Fruit fly (Drosophila melanogaster) whole organism, prepupa: ENCODE results near the gene ppan.
A peak's percentile ranks its signal among the peaks of the same experiment; 100 is the strongest.

Source experiments
- CG10631 ChIP-seq: fragments of 200-800 bp; sonication (Bioruptor generic); optimal IDR thresholded peaks from 2 replicates; lab custom pipeline; 2016; ENCODE audit warnings: missing biosample characterization, missing genetic modification characterization
- CG11294 ChIP-seq: fragments of 200-800 bp; sonication (Bioruptor generic); IDR thresholded peaks from 2 replicates; pipeline ENCODE4 v1.3.6; 2022; ENCODE audit warnings: missing biosample characterization, missing genetic modification characterization
- CG11762 ChIP-seq: fragments of 200-800 bp; sonication (Bioruptor generic); optimal IDR thresholded peaks from 3 replicates; lab custom pipeline; 2016; ENCODE audit warnings: missing biosample characterization, missing genetic modification characterization; ENCODE audit not compliant: insufficient read depth
- CG1621 ChIP-seq: fragments of 200-800 bp; sonication (Bioruptor generic); optimal IDR thresholded peaks from 3 replicates; lab custom pipeline; 2018; ENCODE audit warnings: missing biosample characterization, mild to moderate bottlenecking, missing genetic modification characterization
- CG31627 ChIP-seq: fragments of 200-800 bp; sonication (Bioruptor generic); optimal IDR thresholded peaks from 3 replicates; lab custom pipeline; 2016; ENCODE audit warnings: missing biosample characterization, missing genetic modification characterization
- CG32006 ChIP-seq: fragments of 200-800 bp; sonication (Bioruptor generic); optimal IDR thresholded peaks from 3 replicates; lab custom pipeline; 2017; ENCODE audit warnings: missing biosample characterization, mild to moderate bottlenecking, missing genetic modification characterization
- CG4318 ChIP-seq: fragments of 200-800 bp; sonication (Bioruptor generic); optimal IDR thresholded peaks from 3 replicates; lab custom pipeline; 2017; ENCODE audit warnings: missing biosample characterization, mild to moderate bottlenecking, missing genetic modification characterization
- CG6163 ChIP-seq: fragments of 200-800 bp; sonication (Bioruptor generic); IDR thresholded peaks from 3 replicates; pipeline ENCODE4 v1.3.6; 2022; ENCODE audit warnings: missing biosample characterization, missing genetic modification characterization
- CG6792 ChIP-seq: fragments of 200-800 bp; sonication (Bioruptor generic); optimal IDR thresholded peaks from 3 replicates; lab custom pipeline; 2016; ENCODE audit warnings: missing biosample characterization, missing genetic modification characterization
- CG6808 ChIP-seq: fragments of 200-800 bp; sonication (Bioruptor generic); optimal IDR thresholded peaks from 3 replicates; lab custom pipeline; 2017; ENCODE audit warnings: missing biosample characterization, missing genetic modification characterization, mild to moderate bottlenecking, moderate library complexity, missing genetic modification reagents
- CG6854 ChIP-seq: fragments of 200-800 bp; sonication (Bioruptor generic); optimal IDR thresholded peaks from 2 replicates; lab custom pipeline; 2017; ENCODE audit warnings: missing biosample characterization, mild to moderate bottlenecking, missing genetic modification characterization
- CG8119 ChIP-seq: fragments of 200-800 bp; sonication (Bioruptor generic); IDR thresholded peaks from 3 replicates; pipeline ENCODE4 v1.3.6; 2022; ENCODE audit warnings: missing biosample characterization, missing genetic modification characterization
- CG8319 ChIP-seq: fragments of 200-800 bp; sonication (Bioruptor generic); optimal IDR thresholded peaks from 3 replicates; lab custom pipeline; 2016; ENCODE audit warnings: missing biosample characterization, missing genetic modification characterization
- CG9139 ChIP-seq: fragments of 200-800 bp; sonication (Bioruptor generic); optimal IDR thresholded peaks from 3 replicates; lab custom pipeline; 2017; ENCODE audit warnings: missing biosample characterization, mild to moderate bottlenecking, missing genetic modification characterization
- Eip75B ChIP-seq: fragments of 200-800 bp; sonication (Bioruptor generic); optimal IDR thresholded peaks from 3 replicates; lab custom pipeline; 2016; ENCODE audit warnings: missing biosample characterization, missing genetic modification characterization
- Eip78C ChIP-seq: fragments of 200-800 bp; sonication (Bioruptor generic); peaks from one replicate; lab custom pipeline; 2016; ENCODE audit warnings: missing biosample characterization, missing genetic modification characterization
- Eip93F ChIP-seq: fragments of 200-800 bp; sonication (Bioruptor generic); optimal IDR thresholded peaks from 2 replicates; lab custom pipeline; 2016; ENCODE audit warnings: missing biosample characterization, mild to moderate bottlenecking, missing genetic modification characterization
- Ets21C ChIP-seq: fragments of 200-800 bp; sonication (Bioruptor generic); optimal IDR thresholded peaks from 3 replicates; lab custom pipeline; 2016; ENCODE audit warnings: missing biosample characterization, missing genetic modification characterization
- Ets96B ChIP-seq: fragments of 200-800 bp; optimal IDR thresholded peaks from 2 replicates; lab custom pipeline; 2019; ENCODE audit warnings: missing biosample characterization, mild to moderate bottlenecking, missing genetic modification characterization, moderate library complexity
- Gug ChIP-seq: fragments of 200-800 bp; sonication (Bioruptor generic); IDR thresholded peaks from 2 replicates; pipeline ENCODE4 v1.3.6; 2022; ENCODE audit warnings: missing biosample characterization, missing genetic modification characterization
- Hr38 ChIP-seq: sonication (Bioruptor generic); optimal IDR thresholded peaks from 2 replicates; lab custom pipeline; 2016; ENCODE audit warnings: missing biosample characterization, missing genetic modification characterization
- Hr39 ChIP-seq: fragments of 200-800 bp; sonication (Bioruptor generic); optimal IDR thresholded peaks from 2 replicates; lab custom pipeline; 2016; ENCODE audit warnings: missing biosample characterization, missing genetic modification characterization
- Lpt ChIP-seq: fragments of 200-800 bp; sonication (Bioruptor generic); optimal IDR thresholded peaks from 3 replicates; lab custom pipeline; 2016; ENCODE audit warnings: missing biosample characterization, missing genetic modification characterization
- Met ChIP-seq: fragments of 200-800 bp; sonication (Bioruptor generic); optimal IDR thresholded peaks from 3 replicates; lab custom pipeline; 2016; ENCODE audit warnings: missing biosample characterization, missing genetic modification characterization
- OdsH ChIP-seq: fragments of 200-800 bp; sonication (Bioruptor generic); optimal IDR thresholded peaks from 3 replicates; lab custom pipeline; 2016; ENCODE audit warnings: missing biosample characterization, missing genetic modification characterization
- Smox ChIP-seq: fragments of 200-800 bp; sonication (Bioruptor generic); optimal IDR thresholded peaks from 3 replicates; lab custom pipeline; 2016; ENCODE audit warnings: missing biosample characterization, missing genetic modification characterization
- Sox102F ChIP-seq: fragments of 200-800 bp; sonication (Bioruptor generic); optimal IDR thresholded peaks from 2 replicates; lab custom pipeline; 2016; ENCODE audit warnings: missing biosample characterization, mild to moderate bottlenecking, missing genetic modification characterization
- Sox14 ChIP-seq: fragments of 200-800 bp; sonication (Bioruptor generic); optimal IDR thresholded peaks from 3 replicates; lab custom pipeline; 2016; ENCODE audit warnings: missing biosample characterization, missing genetic modification characterization
- Sox15 ChIP-seq: fragments of 200-800 bp; sonication (Bioruptor generic); optimal IDR thresholded peaks from 3 replicates; lab custom pipeline; 2016; ENCODE audit warnings: missing biosample characterization, missing genetic modification characterization
- acj6 ChIP-seq: fragments of 200-800 bp; sonication (Bioruptor generic); optimal IDR thresholded peaks from 3 replicates; lab custom pipeline; 2016; ENCODE audit warnings: missing biosample characterization, missing genetic modification characterization
- cyc ChIP-seq: fragments of 200-800 bp; sonication (Bioruptor generic); optimal IDR thresholded peaks from 3 replicates; lab custom pipeline; 2016; ENCODE audit warnings: missing biosample characterization, missing genetic modification characterization
- dac ChIP-seq: fragments of 200-800 bp; sonication (Bioruptor generic); optimal IDR thresholded peaks from 2 replicates; lab custom pipeline; 2017; ENCODE audit warnings: missing biosample characterization, mild to moderate bottlenecking, missing genetic modification characterization
- dsx ChIP-seq: fragments of 200-800 bp; optimal IDR thresholded peaks from 3 replicates; lab custom pipeline; 2019; ENCODE audit warnings: missing biosample characterization, mild to moderate bottlenecking, missing genetic modification characterization, moderate library complexity; ENCODE audit not compliant: poor library complexity, severe bottlenecking
- eg ChIP-seq: fragments of 200-800 bp; sonication (Bioruptor generic); IDR thresholded peaks from 3 replicates; pipeline ENCODE4 v1.3.6; 2022; ENCODE audit warnings: missing biosample characterization, missing genetic modification characterization
- esn ChIP-seq: fragments of 200-800 bp; sonication (Bioruptor generic); optimal IDR thresholded peaks from 2 replicates; lab custom pipeline; 2016; ENCODE audit warnings: missing biosample characterization, mild to moderate bottlenecking, missing genetic modification characterization, moderate library complexity
- fd59A ChIP-seq: fragments of 200-800 bp; sonication (Bioruptor generic); optimal IDR thresholded peaks from 2 replicates; lab custom pipeline; 2017; ENCODE audit warnings: missing biosample characterization, mild to moderate bottlenecking, missing genetic modification characterization, missing genetic modification reagents
- fd85E ChIP-seq: fragments of 200-800 bp; sonication (Bioruptor generic); optimal IDR thresholded peaks from 3 replicates; lab custom pipeline; 2016; ENCODE audit warnings: missing biosample characterization, missing genetic modification characterization
- fkh ChIP-seq: fragments of 200-800 bp; sonication (Bioruptor generic); optimal IDR thresholded peaks from 3 replicates; lab custom pipeline; 2017; ENCODE audit warnings: missing biosample characterization, mild to moderate bottlenecking, missing genetic modification characterization, moderate library complexity
- lz ChIP-seq: fragments of 200-800 bp; sonication (Bioruptor generic); optimal IDR thresholded peaks from 3 replicates; lab custom pipeline; 2016; ENCODE audit warnings: missing biosample characterization, missing genetic modification characterization
- net ChIP-seq: fragments of 200-800 bp; sonication (Bioruptor generic); optimal IDR thresholded peaks from 3 replicates; lab custom pipeline; 2016; ENCODE audit warnings: missing biosample characterization, missing genetic modification characterization
- salr ChIP-seq, 2 experiments: fragments of 200-800 bp; sonication (Bioruptor generic); optimal IDR thresholded peaks; 3 replicates each; lab custom pipeline; 2016 to 2018; ENCODE audit warnings: missing biosample characterization in 2 of 2, missing genetic modification characterization in 2 of 2, mild to moderate bottlenecking in 1 of 2
- spab ChIP-seq: fragments of 200-800 bp; sonication (Bioruptor generic); optimal IDR thresholded peaks from 2 replicates; lab custom pipeline; 2017; ENCODE audit warnings: missing biosample characterization, mild to moderate bottlenecking, missing genetic modification characterization, missing genetic modification reagents
- ss ChIP-seq, 2 experiments: fragments of 200-800 bp; sonication (Bioruptor generic); optimal IDR thresholded peaks; 2 replicates in 1 of 2; 3 replicates in 1 of 2; lab custom pipeline; 2017 to 2018; ENCODE audit warnings: mild to moderate bottlenecking in 2 of 2, missing biosample characterization in 2 of 2, missing genetic modification characterization in 2 of 2, moderate library complexity in 1 of 2
- svp ChIP-seq: fragments of 200-800 bp; sonication (Bioruptor generic); peaks from one replicate; lab custom pipeline; 2016; ENCODE audit warnings: missing biosample characterization, missing genetic modification characterization
- vri ChIP-seq: fragments of 200-800 bp; sonication (Bioruptor generic); optimal IDR thresholded peaks from 3 replicates; lab custom pipeline; 2016; ENCODE audit warnings: missing biosample characterization, mild to moderate bottlenecking, missing genetic modification characterization

ppan gene

dm6 chr3R:21097631-21098117 lies 18.4 kb upstream of the ppan start, which contains the start of gene RhoGAP93B (continued):
- TF ChIP-seq OdsH (GFP tag; lab: Kevin White, UChicago) (peak; percentile 72), Hr38 (GFP tag; lab: Kevin White, UChicago) (no peak), dac (GFP tag; lab: Kevin White, UChicago) (peak; percentile 62), svp (GFP tag; lab: Kevin White, UChicago) (peak; percentile 92), CG31627 (peak; percentile 82), vri (GFP tag; lab: Kevin White, UChicago) (no peak), fd85E (no peak), Hr39 (GFP tag; lab: Kevin White, UChicago) (peak; percentile 82), spab (GFP tag; lab: Kevin White, UChicago) (no peak), CG9139 (GFP tag; lab: Kevin White, UChicago) (no peak), eg (GFP tag; lab: Robert Waterston, UW) (peak; percentile 88), Eip75B (GFP tag; lab: Kevin White, UChicago) (no peak), Sox14 (GFP tag; lab: Kevin White, UChicago) (peak; percentile 88), CG32006 (GFP tag; lab: Kevin White, UChicago) (peak; percentile 84), net (GFP tag; lab: Kevin White, UChicago) (peak; percentile 37), lz (GFP tag; lab: Kevin White, UChicago) (peak; percentile 84), ss (GFP tag; optimal IDR thresholded peaks at IDR 0.05; lab: Kevin White, UChicago) (peak in 1 of 2 experiments; percentile 71), salr (GFP tag; optimal IDR thresholded peaks at IDR 0.05; lab: Kevin White, UChicago) (peak; percentile 49 to 56), fkh (GFP tag; lab: Kevin White, UChicago) (peak; percentile 95)

- TF ChIP-seq CG6792 (peak; percentile 34), vri (GFP tag; lab: Kevin White, UChicago) (no peak), Eip75B (GFP tag; lab: Kevin White, UChicago) (no peak), Hr39 (GFP tag; lab: Kevin White, UChicago) (peak; percentile 70), Gug (no peak), CG6854 (GFP tag; lab: Kevin White, UChicago) (no peak), Ets96B (no peak), dac (GFP tag; lab: Kevin White, UChicago) (no peak), Hr38 (GFP tag; lab: Kevin White, UChicago) (no peak), svp (GFP tag; lab: Kevin White, UChicago) (peak; percentile 89), CG1621 (tag; lab: Kevin White, UChicago) (no peak), CG8119 (GFP tag; lab: Robert Waterston, UW) (no peak), Eip93F (peak; percentile 35), CG11762 (GFP tag; lab: Kevin White, UChicago) (no peak), salr (GFP tag; optimal IDR thresholded peaks at IDR 0.05; lab: Kevin White, UChicago) (no peak), spab (GFP tag; lab: Kevin White, UChicago) (no peak), esn (GFP tag; lab: Kevin White, UChicago) (peak; percentile 64), cyc (GFP tag; lab: Kevin White, UChicago) (peak; percentile 50), Smox (no peak), fd85E (no peak), acj6 (GFP tag; lab: Kevin White, UChicago) (peak; percentile 47), CG32006 (GFP tag; lab: Kevin White, UChicago) (no peak), Met (GFP tag; lab: Kevin White, UChicago) (no peak), net (GFP tag; lab: Kevin White, UChicago) (no peak), CG11294 (no peak; the same call in 1 of the 2 replicates), Ets21C (GFP tag; lab: Kevin White, UChicago) (no peak), Eip78C (peak; percentile 33), ss (GFP tag; optimal IDR thresholded peaks at IDR 0.05; lab: Kevin White, UChicago) (no peak), fd59A (GFP tag; lab: Kevin White, UChicago) (peak; percentile 5), CG6163 (GFP tag; lab: Robert Waterston, UW) (no peak), Sox14 (GFP tag; lab: Kevin White, UChicago) (peak; percentile 35), dsx (no peak), Sox102F (no peak), CG9139 (GFP tag; lab: Kevin White, UChicago) (no peak), eg (GFP tag; lab: Robert Waterston, UW) (no peak), CG8319 (GFP tag; lab: Kevin White, UChicago) (peak; percentile 37), CG6808 (GFP tag; lab: Kevin White, UChicago) (no peak), OdsH (GFP tag; lab: Kevin White, UChicago) (no peak), Sox15 (GFP tag; lab: Kevin White, UChicago) (peak; percentile 62), CG4318 (GFP tag; lab: Kevin White, UChicago) (no peak), Lpt (GFP tag; lab: Kevin White, UChicago) (no peak), CG10631 (GFP tag; lab: Kevin White, UChicago) (no peak)
Measured at dm6 chr3R:21101453-21102214, 14.4 kb upstream of the ppan start, which contains the start of the genes CG7044 and Tbc1d22. Gene CG7044, minus strand, starts transcription at chr3R:21101718. Gene Tbc1d22, plus strand, starts transcription at chr3R:21102199.
